Worm (Caenorhabditis elegans): ENCODE results near the gene K08E4.8.

DNA sequence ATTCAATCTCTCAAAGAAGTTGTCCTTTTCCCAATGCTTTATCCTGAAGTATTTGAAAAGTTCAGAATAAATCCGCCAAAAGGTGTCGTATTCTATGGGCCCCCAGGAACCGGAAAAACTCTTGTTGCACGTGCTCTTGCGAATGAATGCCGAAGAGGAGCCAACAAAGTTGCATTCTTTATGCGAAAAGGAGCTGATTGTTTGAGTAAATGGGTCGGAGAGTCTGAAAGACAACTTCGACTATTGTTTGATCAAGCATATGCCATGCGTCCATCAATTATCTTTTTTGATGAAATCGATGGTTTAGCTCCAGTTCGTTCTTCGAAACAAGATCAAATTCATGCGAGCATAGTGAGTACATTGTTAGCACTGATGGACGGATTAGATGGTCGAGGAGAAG lies 19.7 kb upstream of the K08E4.8 start:
- TF ChIP-seq fkh-10 (GFP tag; optimal IDR thresholded peaks at IDR 0.05) (no peak), ceh-6 (GFP tag; optimal IDR thresholded peaks at IDR 0.05) (no peak), ref-2 (tag; optimal IDR thresholded peaks at IDR 0.05) (no peak), nhr-232 (tag; optimal IDR thresholded peaks at IDR 0.05) (no peak), Y22D7AL.16 (tag; optimal IDR thresholded peaks at IDR 0.05) (no peak), unc-3 (GFP tag; conservative IDR thresholded peaks at IDR 0.05) (no peak), unc-3 (tag; optimal IDR thresholded peaks at IDR 0.05) (no peak), C08G9.2 (tag; optimal IDR thresholded peaks at IDR 0.05) (no peak), ceh-45 (GFP tag; IDR thresholded peaks at IDR 0.05) (no peak), ama-1 (optimal IDR thresholded peaks at IDR 0.05) (no peak), ceh-9 (tag; optimal IDR thresholded peaks at IDR 0.05) (no peak), ztf-16 (tag; optimal IDR thresholded peaks at IDR 0.05) (no peak), ttx-3 (tag; optimal IDR thresholded peaks at IDR 0.05) (no peak)

All from whole organism, late embryonic.